Worm (Caenorhabditis elegans) whole organism, young adult: Measurements from ENCODE around the gene K08E4.8.

Experiments used
- B0035.1 ChIP-seq: sonication (generic microtip); optimal IDR thresholded peaks from 2 replicates; lab custom pipeline; 2016; ENCODE audit warnings: missing genetic modification characterization, mild to moderate bottlenecking, missing compliant biosample characterization, missing genotype, missing genetic modification reagents
- D2030.7 ChIP-seq: fragments of 200-800 bp; sonication (Bioruptor generic); IDR thresholded peaks from 2 replicates; pipeline ENCODE4 v1.3.6; 2022; ENCODE audit warnings: missing genetic modification reagents, missing genetic modification characterization, missing compliant biosample characterization
- F33H1.4 ChIP-seq: fragments of 200-800 bp; sonication (Bioruptor generic); IDR thresholded peaks from 2 replicates; pipeline ENCODE4 v1.3.6; 2022; ENCODE audit warnings: missing genetic modification reagents, missing genetic modification characterization, missing compliant biosample characterization
- F55B11.4 ChIP-seq: sonication (generic microtip); optimal IDR thresholded peaks from 2 replicates; lab custom pipeline; 2016; ENCODE audit warnings: missing compliant biosample characterization, missing genetic modification characterization, borderline replicate concordance; ENCODE audit not compliant: insufficient read depth
- F57C9.4 ChIP-seq: sonication (generic microtip); optimal IDR thresholded peaks from 2 replicates; lab custom pipeline; 2017; ENCODE audit warnings: mild to moderate bottlenecking, missing genetic modification characterization, missing compliant biosample characterization
- Y53G8AR.9 ChIP-seq: fragments of 200-800 bp; sonication (Bioruptor generic); conservative IDR thresholded peaks from 2 replicates; pipeline ENCODE4 v1.3.6; 2022; ENCODE audit warnings: missing genetic modification reagents, missing genetic modification characterization, missing compliant biosample characterization
- Y56A3A.18 ChIP-seq: fragments of 200-800 bp; sonication (Bioruptor generic); IDR thresholded peaks from 2 replicates; pipeline ENCODE4 v1.3.6; 2022; ENCODE audit warnings: missing genetic modification reagents, missing genetic modification characterization, missing compliant biosample characterization
- Y79H2A.3 ChIP-seq: fragments of 200-800 bp; sonication (Bioruptor generic); conservative IDR thresholded peaks from 2 replicates; pipeline ENCODE4 v1.3.6; 2022; ENCODE audit warnings: missing genetic modification reagents, missing genetic modification characterization, missing compliant biosample characterization
- ZK185.1 ChIP-seq: sonication (generic microtip); optimal IDR thresholded peaks from 2 replicates; lab custom pipeline; 2016; ENCODE audit warnings: mild to moderate bottlenecking, missing genetic modification characterization, missing compliant biosample characterization; ENCODE audit not compliant: poor library complexity, severe bottlenecking
- ama-1 ChIP-seq, 3 experiments: fragments of 150-350 bp in 1 of 3; sonication (generic microtip) in 2 of 3; optimal IDR thresholded peaks; 2 replicates each; lab custom pipeline; 2014 to 2018; ENCODE audit warnings: missing biosample characterization in 2 of 3, missing genetic modification characterization in 2 of 3, missing genetic modification reagents in 2 of 3
- aptf-2 ChIP-seq: fragments of 200-800 bp; sonication (Bioruptor generic); conservative IDR thresholded peaks from 2 replicates; pipeline ENCODE4 v1.3.6; 2022; ENCODE audit warnings: missing genetic modification reagents, missing genetic modification characterization, missing compliant biosample characterization
- attf-5 ChIP-seq: fragments of 200-800 bp; sonication (Bioruptor generic); optimal IDR thresholded peaks from 2 replicates; lab custom pipeline; 2018; ENCODE audit warnings: mild to moderate bottlenecking, missing genetic modification characterization, missing compliant biosample characterization
- bed-2 ChIP-seq: fragments of 200-800 bp; sonication (Bioruptor generic); IDR thresholded peaks from 2 replicates; pipeline ENCODE4 v1.3.6; 2022; ENCODE audit warnings: missing genetic modification reagents, missing genetic modification characterization, missing compliant biosample characterization
- dpff-1 ChIP-seq: sonication (generic microtip); optimal IDR thresholded peaks from 2 replicates; lab custom pipeline; 2017; ENCODE audit warnings: mild to moderate bottlenecking, missing genetic modification characterization, missing compliant biosample characterization
- egrh-3 ChIP-seq: fragments of 200-800 bp; sonication (Bioruptor generic); IDR thresholded peaks from 2 replicates; pipeline ENCODE4 v1.3.6; 2022; ENCODE audit warnings: missing genetic modification reagents, missing genetic modification characterization, missing compliant biosample characterization
- ets-4 ChIP-seq: fragments of 200-800 bp; sonication (Bioruptor generic); optimal IDR thresholded peaks from 2 replicates; lab custom pipeline; 2018; ENCODE audit warnings: mild to moderate bottlenecking, missing genetic modification characterization, missing compliant biosample characterization
- gei-17 ChIP-seq: fragments of 200-800 bp; sonication (Bioruptor generic); optimal IDR thresholded peaks from 2 replicates; lab custom pipeline; 2018; ENCODE audit warnings: mild to moderate bottlenecking, missing genetic modification characterization, missing compliant biosample characterization
- him-1 ChIP-seq: sonication (generic microtip); optimal IDR thresholded peaks from 2 replicates; lab custom pipeline; 2016; ENCODE audit warnings: missing genotype, missing genetic modification reagents, missing genetic modification characterization, missing compliant biosample characterization
- hlh-12 ChIP-seq: sonication (generic microtip); optimal IDR thresholded peaks from 2 replicates; lab custom pipeline; 2016; ENCODE audit warnings: missing genetic modification characterization, missing compliant biosample characterization
- hlh-26 ChIP-seq: fragments of 200-800 bp; sonication (Bioruptor generic); conservative IDR thresholded peaks from 2 replicates; pipeline ENCODE4 v1.3.6; 2022; ENCODE audit warnings: missing genetic modification reagents, missing genetic modification characterization, missing compliant biosample characterization
- hmg-1.2 ChIP-seq: fragments of 200-800 bp; sonication (Bioruptor generic); IDR thresholded peaks from 2 replicates; pipeline ENCODE4 v1.3.6; 2022; ENCODE audit warnings: missing genetic modification reagents, missing genetic modification characterization, missing compliant biosample characterization
- hmg-20 ChIP-seq: fragments of 200-800 bp; sonication (Bioruptor generic); IDR thresholded peaks from 2 replicates; pipeline ENCODE4 v1.3.6; 2022; ENCODE audit warnings: missing genetic modification reagents, missing genetic modification characterization, missing compliant biosample characterization
- hrde-1 ChIP-seq: sonication (generic microtip); optimal IDR thresholded peaks from 2 replicates; lab custom pipeline; 2016; ENCODE audit warnings: missing genetic modification characterization, mild to moderate bottlenecking, missing compliant biosample characterization, moderate library complexity, missing genotype, missing genetic modification reagents, borderline replicate concordance
- hsf-1 ChIP-seq: fragments of 200-800 bp; sonication (Bioruptor generic); IDR thresholded peaks from 2 replicates; pipeline ENCODE4 v1.3.6; 2022; ENCODE audit warnings: missing genetic modification reagents, missing genetic modification characterization, missing compliant biosample characterization
- lin-26 ChIP-seq: fragments of 200-800 bp; sonication (Bioruptor generic); IDR thresholded peaks from 2 replicates; pipeline ENCODE4 v1.3.6; 2022; ENCODE audit warnings: missing genetic modification reagents, missing genetic modification characterization, missing compliant biosample characterization
- lin-40 ChIP-seq: sonication (generic microtip); optimal IDR thresholded peaks from 2 replicates; lab custom pipeline; 2016; ENCODE audit warnings: missing genetic modification characterization, mild to moderate bottlenecking, missing compliant biosample characterization, missing genotype, missing genetic modification reagents
- lsy-27 ChIP-seq: sonication (generic microtip); optimal IDR thresholded peaks from 2 replicates; lab custom pipeline; 2017; ENCODE audit warnings: missing genetic modification characterization, mild to moderate bottlenecking, missing compliant biosample characterization, antibody characterized with exemption, missing genotype, borderline replicate concordance; ENCODE audit not compliant: insufficient read depth
- madf-10 ChIP-seq: sonication (generic microtip); optimal IDR thresholded peaks from 2 replicates; lab custom pipeline; 2016; ENCODE audit warnings: mild to moderate bottlenecking, missing genetic modification characterization, missing compliant biosample characterization
- madf-6 ChIP-seq: fragments of 200-800 bp; sonication (Bioruptor generic); IDR thresholded peaks from 2 replicates; pipeline ENCODE4 v1.3.6; 2022; ENCODE audit warnings: missing genetic modification reagents, missing genetic modification characterization, missing compliant biosample characterization
- madf-8 ChIP-seq: fragments of 200-800 bp; sonication (Bioruptor generic); conservative IDR thresholded peaks from 2 replicates; pipeline ENCODE4 v1.3.6; 2022; ENCODE audit warnings: missing genetic modification reagents, missing genetic modification characterization, missing compliant biosample characterization
- mcd-1 ChIP-seq: fragments of 200-800 bp; sonication (Bioruptor generic); IDR thresholded peaks from 2 replicates; pipeline ENCODE4 v1.3.6; 2022; ENCODE audit warnings: missing genetic modification reagents, missing genetic modification characterization, missing compliant biosample characterization
- mxl-1 ChIP-seq: sonication (generic microtip); optimal IDR thresholded peaks from 2 replicates; lab custom pipeline; 2016; ENCODE audit warnings: missing genetic modification characterization, missing compliant biosample characterization
- nfyb-1 ChIP-seq: fragments of 200-800 bp; sonication (Bioruptor generic); IDR thresholded peaks from 2 replicates; pipeline ENCODE4 v1.3.6; 2022; ENCODE audit warnings: missing genetic modification reagents, missing genetic modification characterization, missing compliant biosample characterization
- nhr-27 ChIP-seq: fragments of 200-800 bp; sonication (Bioruptor generic); optimal IDR thresholded peaks from 2 replicates; lab custom pipeline; 2018; ENCODE audit warnings: mild to moderate bottlenecking, missing genetic modification characterization, moderate library complexity, missing compliant biosample characterization
- pha-4 ChIP-seq: fragments of 150-350 bp; sonication (generic microtip); optimal IDR thresholded peaks from 2 replicates; lab custom pipeline; 2014; ENCODE audit warnings: missing biosample characterization, missing genetic modification reagents, missing genetic modification characterization
- repo-1 ChIP-seq: sonication (generic microtip); optimal IDR thresholded peaks from 2 replicates; lab custom pipeline; 2017; ENCODE audit warnings: mild to moderate bottlenecking, missing genetic modification characterization, missing compliant biosample characterization
- snpc-1.3 ChIP-seq: sonication (generic microtip); optimal IDR thresholded peaks from 2 replicates; lab custom pipeline; 2017; ENCODE audit warnings: missing genetic modification characterization, mild to moderate bottlenecking, missing compliant biosample characterization, antibody characterized with exemption, moderate library complexity, missing genotype, missing genetic modification reagents; ENCODE audit not compliant: insufficient read depth
- snpc-3.4 ChIP-seq: sonication (generic microtip); optimal IDR thresholded peaks from 2 replicates; lab custom pipeline; 2017; ENCODE audit warnings: missing genetic modification characterization, mild to moderate bottlenecking, missing compliant biosample characterization, antibody characterized with exemption, moderate library complexity, missing genotype, missing genetic modification reagents
- somi-1 ChIP-seq: fragments of 200-800 bp; sonication (Bioruptor generic); optimal IDR thresholded peaks from 2 replicates; lab custom pipeline; 2018; ENCODE audit warnings: mild to moderate bottlenecking, missing genetic modification characterization, missing compliant biosample characterization
- sptf-2 ChIP-seq: fragments of 200-800 bp; sonication (Bioruptor generic); optimal IDR thresholded peaks from 2 replicates; lab custom pipeline; 2018; ENCODE audit warnings: mild to moderate bottlenecking, missing genetic modification characterization, missing compliant biosample characterization
- tbp1 ChIP-seq: fragments of 200-800 bp; sonication (Bioruptor generic); optimal IDR thresholded peaks from 2 replicates; lab custom pipeline; 2018; ENCODE audit warnings: mild to moderate bottlenecking, missing genetic modification characterization, missing compliant biosample characterization
- unc-62 ChIP-seq: fragments of 150-350 bp; optimal IDR thresholded peaks from 2 replicates; lab custom pipeline; 2014; ENCODE audit warnings: missing biosample characterization, missing genetic modification reagents, missing genetic modification characterization
- zfh-2 ChIP-seq: fragments of 200-800 bp; sonication (Bioruptor generic); conservative IDR thresholded peaks from 2 replicates; pipeline ENCODE4 v1.3.6; 2022; ENCODE audit warnings: missing genetic modification reagents, missing genetic modification characterization, missing compliant biosample characterization
- zim-3 ChIP-seq: sonication (generic microtip); optimal IDR thresholded peaks from 2 replicates; lab custom pipeline; 2017; ENCODE audit warnings: mild to moderate bottlenecking, missing genetic modification characterization, moderate library complexity, missing compliant biosample characterization
- ztf-25 ChIP-seq: fragments of 200-800 bp; sonication (Bioruptor generic); IDR thresholded peaks from 2 replicates; pipeline ENCODE4 v1.3.6; 2022; ENCODE audit warnings: missing genetic modification reagents, missing genetic modification characterization, missing compliant biosample characterization
- ztf-3 ChIP-seq: fragments of 200-800 bp; sonication (Bioruptor generic); optimal IDR thresholded peaks from 2 replicates; lab custom pipeline; 2018; ENCODE audit warnings: mild to moderate bottlenecking, missing genetic modification characterization, missing compliant biosample characterization
- ztf-6 ChIP-seq: fragments of 200-800 bp; sonication (Bioruptor generic); IDR thresholded peaks from 2 replicates; pipeline ENCODE4 v1.3.6; 2022; ENCODE audit warnings: missing genetic modification reagents, missing genetic modification characterization, missing compliant biosample characterization

K08E4.8 gene

ce11 chrIV:12086498-12086897 is 25.4 kb upstream of the K08E4.8 start (continued):
- TF ChIP-seq nhr-27 (tag; lab: Kevin White, UChicago) (no peak), mcd-1 (GFP tag; lab: Robert Waterston, UW) (peak; percentile 83), madf-10 (tag; lab: Kevin White, UChicago) (peak; percentile 80), madf-6 (peak; percentile 74), lsy-27 (peak; percentile 63), ets-4 (GFP tag; lab: Kevin White, UChicago) (peak; percentile 66), dpff-1 (peak; percentile 26), B0035.1 (tag; lab: Kevin White, UChicago) (peak; percentile 78), lin-26 (GFP tag; lab: Robert Waterston, UW) (peak; percentile 98), unc-62 (GFP tag; lab: Kevin White, UChicago) (no peak), lin-40 (tag; lab: Kevin White, UChicago) (peak; percentile 75), snpc-1.3 (tag; lab: Kevin White, UChicago) (peak; percentile 87), ama-1 (optimal IDR thresholded peaks at IDR 0.05; lab: Kevin White, UChicago) (no peak), ama-1 (GFP tag; optimal IDR thresholded peaks at IDR 0.05; lab: Kevin White, UChicago) (peak in 1 of 2 experiments; percentile 75), Y79H2A.3 (GFP tag; lab: Robert Waterston, UW) (no peak), somi-1 (GFP tag; lab: Kevin White, UChicago) (peak; percentile 69), madf-8 (0 out of 2 replicates have a peak, but pooled peaks have one; percentile 29), ztf-25 (GFP tag; lab: Robert Waterston, UW) (peak; percentile 88), Y53G8AR.9 (GFP tag; lab: Robert Waterston, UW) (peak; percentile 68; the same call in 1 of the 2 replicates), hmg-1.2 (GFP tag; lab: Robert Waterston, UW) (peak; percentile 67), tbp1 (GFP tag; lab: Kevin White, UChicago) (peak; percentile 96), zfh-2 (GFP tag; lab: Robert Waterston, UW) (peak; percentile 86), ztf-6 (peak; percentile 70; the same call in 1 of the 2 replicates), attf-5 (peak; percentile 81), hlh-12 (tag; lab: Kevin White, UChicago) (peak; percentile 32), egrh-3 (GFP tag; lab: Robert Waterston, UW) (peak; percentile 59; the same call in 1 of the 2 replicates), gei-17 (GFP tag; lab: Kevin White, UChicago) (peak; percentile 9), hrde-1 (peak; percentile 71), repo-1 (tag; lab: Kevin White, UChicago) (no peak), hmg-20 (GFP tag; lab: Robert Waterston, UW) (0 out of 2 replicates have a peak, but pooled peaks have one; percentile 59), mxl-1 (tag; lab: Kevin White, UChicago) (peak; percentile 88), D2030.7 (GFP tag; lab: Robert Waterston, UW) (peak; percentile 85), pha-4 (no peak), him-1 (tag; lab: Kevin White, UChicago) (peak; percentile 93), ZK185.1 (tag; lab: Kevin White, UChicago) (peak; percentile 92), aptf-2 (GFP tag; lab: Robert Waterston, UW) (peak; percentile 71; the same call in 1 of the 2 replicates), ztf-3 (GFP tag; lab: Kevin White, UChicago) (no peak), nfyb-1 (peak; percentile 90), bed-2 (GFP tag; lab: Robert Waterston, UW) (peak; percentile 79), Y56A3A.18 (GFP tag; lab: Robert Waterston, UW) (peak; percentile 86), zim-3 (tag; lab: Kevin White, UChicago) (peak; percentile 61), sptf-2 (GFP tag; lab: Kevin White, UChicago) (peak; percentile 93), hlh-26 (no peak), F33H1.4 (GFP tag; lab: Robert Waterston, UW) (peak; percentile 63), F55B11.4 (no peak), snpc-3.4 (tag; lab: Kevin White, UChicago) (peak; percentile 67), hsf-1 (GFP tag; lab: Robert Waterston, UW) (peak; percentile 51; the same call in 1 of the 2 replicates), F57C9.4 (tag; lab: Kevin White, UChicago) (no peak)
